Worm (Caenorhabditis elegans) whole organism, L4 larva: Measurements from ENCODE around the gene cec-4.

ENCODE experiments used
- F26F4.8 ChIP-seq: fragments of 200-800 bp; sonication (Bioruptor generic); conservative IDR thresholded peaks from 2 replicates; pipeline ENCODE4 v1.3.6; 2022; ENCODE audit warnings: missing genetic modification characterization, missing compliant biosample characterization
- F49E8.2 ChIP-seq: sonication (generic microtip); optimal IDR thresholded peaks from 2 replicates; lab custom pipeline; 2016; ENCODE audit warnings: missing compliant biosample characterization, mild to moderate bottlenecking, missing genetic modification characterization, borderline replicate concordance
- T20F7.1 ChIP-seq: fragments of 200-800 bp; sonication (Bioruptor generic); optimal IDR thresholded peaks from 2 replicates; lab custom pipeline; 2018; ENCODE audit warnings: mild to moderate bottlenecking, missing genetic modification characterization, missing compliant biosample characterization
- T26A8.4 ChIP-seq: fragments of 200-800 bp; sonication (Bioruptor generic); IDR thresholded peaks from 2 replicates; pipeline ENCODE4 v1.3.6; 2022; ENCODE audit warnings: missing genetic modification characterization, missing compliant biosample characterization
- Y48G9A.11 ChIP-seq: fragments of 200-800 bp; sonication (Bioruptor generic); IDR thresholded peaks from 2 replicates; pipeline ENCODE4 v1.3.6; 2022; ENCODE audit warnings: missing genetic modification reagents, missing genetic modification characterization, missing compliant biosample characterization
- Y5F2A.4 ChIP-seq: fragments of 200-800 bp; sonication (Bioruptor generic); optimal IDR thresholded peaks from 2 replicates; lab custom pipeline; 2018; ENCODE audit warnings: mild to moderate bottlenecking, missing genetic modification characterization, missing compliant biosample characterization
- ZK546.5 ChIP-seq, 2 experiments: sonication (generic microtip); optimal IDR thresholded peaks; 2 replicates each; lab custom pipeline; 2017; ENCODE audit warnings: missing biosample characterization in 2 of 2, missing genetic modification characterization in 2 of 2
- ceh-20 ChIP-seq: fragments of 200-800 bp; sonication (Bioruptor generic); IDR thresholded peaks from 2 replicates; pipeline ENCODE4 v1.3.6; 2022; ENCODE audit warnings: missing genetic modification reagents, missing genetic modification characterization, missing compliant biosample characterization
- ceh-32 ChIP-seq: sonication (generic microtip); optimal IDR thresholded peaks from 2 replicates; lab custom pipeline; 2016; ENCODE audit warnings: mild to moderate bottlenecking, missing genetic modification characterization, missing compliant biosample characterization; ENCODE audit not compliant: poor library complexity
- ceh-62 ChIP-seq: sonication (generic microtip); optimal IDR thresholded peaks from 2 replicates; lab custom pipeline; 2017; ENCODE audit warnings: missing biosample characterization, missing genetic modification characterization
- ces-1 ChIP-seq: fragments of 150-350 bp; sonication (generic microtip); optimal IDR thresholded peaks from 4 replicates; lab custom pipeline; 2014; ENCODE audit warnings: missing biosample characterization, missing genetic modification reagents, missing genetic modification characterization
- daf-16 ChIP-seq, 3 experiments: sonication (generic microtip); optimal IDR thresholded peaks; 2 replicates each; lab custom pipeline; 2016 to 2017; ENCODE audit warnings: missing genetic modification characterization in 3 of 3, missing genetic modification reagents in 3 of 3, mild to moderate bottlenecking in 2 of 3, missing compliant biosample characterization in 2 of 3, missing biosample characterization in 1 of 3, moderate library complexity in 1 of 3
- dmd-8 ChIP-seq: fragments of 200-800 bp; sonication (Bioruptor generic); IDR thresholded peaks from 2 replicates; pipeline ENCODE4 v1.3.6; 2022; ENCODE audit warnings: missing genetic modification characterization, missing compliant biosample characterization
- dve-1 ChIP-seq: sonication (generic microtip); optimal IDR thresholded peaks from 2 replicates; lab custom pipeline; 2017; ENCODE audit warnings: antibody characterized with exemption, mild to moderate bottlenecking, missing genetic modification characterization, missing compliant biosample characterization; ENCODE audit not compliant: insufficient read depth
- fkh-10 ChIP-seq: fragments of 150-350 bp; optimal IDR thresholded peaks from 2 replicates; lab custom pipeline; 2014; ENCODE audit warnings: missing biosample characterization, missing genetic modification reagents, missing genetic modification characterization
- fos-1 ChIP-seq: fragments of 150-350 bp; optimal IDR thresholded peaks from 2 replicates; lab custom pipeline; 2014; ENCODE audit warnings: missing biosample characterization, missing genetic modification characterization
- gei-8 ChIP-seq: fragments of 200-800 bp; sonication (Bioruptor generic); optimal IDR thresholded peaks from 2 replicates; lab custom pipeline; 2018; ENCODE audit warnings: mild to moderate bottlenecking, missing genetic modification characterization, missing compliant biosample characterization
- hif-1 ChIP-seq, 2 experiments: sonication (generic microtip); optimal IDR thresholded peaks; 2 replicates each; lab custom pipeline; 2016 to 2017; ENCODE audit warnings: missing compliant biosample characterization in 2 of 2, missing genetic modification characterization in 2 of 2, missing genetic modification reagents in 2 of 2, missing genotype in 2 of 2, mild to moderate bottlenecking in 1 of 2
- hlh-11 ChIP-seq: fragments of 200-800 bp; sonication (Bioruptor generic); optimal IDR thresholded peaks from 2 replicates; lab custom pipeline; 2018; ENCODE audit warnings: mild to moderate bottlenecking, missing genetic modification characterization, missing compliant biosample characterization
- jun-1 ChIP-seq: fragments of 150-350 bp; optimal IDR thresholded peaks from 2 replicates; lab custom pipeline; 2014; ENCODE audit warnings: missing biosample characterization, missing genetic modification reagents, missing genetic modification characterization
- lim-7 ChIP-seq: fragments of 200-800 bp; sonication (Bioruptor generic); IDR thresholded peaks from 2 replicates; pipeline ENCODE4 v1.3.6; 2022; ENCODE audit warnings: missing genetic modification characterization, missing compliant biosample characterization
- lin-1 ChIP-seq: fragments of 200-800 bp; sonication (Bioruptor generic); IDR thresholded peaks from 2 replicates; pipeline ENCODE4 v1.3.6; 2022; ENCODE audit warnings: missing genetic modification reagents, missing genetic modification characterization, missing compliant biosample characterization
- lin-13 ChIP-seq: fragments of 150-350 bp; optimal IDR thresholded peaks from 2 replicates; lab custom pipeline; 2014; ENCODE audit warnings: missing biosample characterization, missing genetic modification reagents, missing genetic modification characterization
- lin-15B ChIP-seq: fragments of 150-350 bp; sonication (generic microtip); optimal IDR thresholded peaks from 3 replicates; lab custom pipeline; 2014; ENCODE audit warnings: missing biosample characterization, missing genetic modification characterization
- lin-29 ChIP-seq: fragments of 200-800 bp; sonication (Bioruptor generic); IDR thresholded peaks from 2 replicates; pipeline ENCODE4 v1.3.6; 2022; ENCODE audit warnings: missing genetic modification reagents, missing genetic modification characterization, missing compliant biosample characterization
- lin-38 ChIP-seq: fragments of 200-800 bp; sonication (Bioruptor generic); IDR thresholded peaks from 2 replicates; pipeline ENCODE4 v1.3.6; 2022; ENCODE audit warnings: missing genetic modification reagents, missing genetic modification characterization, missing compliant biosample characterization
- lin-39 ChIP-seq: fragments of 150-350 bp; optimal IDR thresholded peaks from 2 replicates; lab custom pipeline; 2014; ENCODE audit warnings: missing biosample characterization, missing genetic modification reagents, missing genetic modification characterization
- madf-9 ChIP-seq: fragments of 200-800 bp; sonication (Bioruptor generic); conservative IDR thresholded peaks from 2 replicates; pipeline ENCODE4 v1.3.6; 2022; ENCODE audit warnings: missing genetic modification reagents, missing genetic modification characterization, missing compliant biosample characterization
- mdt-29 ChIP-seq: fragments of 200-800 bp; sonication (Bioruptor generic); IDR thresholded peaks from 2 replicates; pipeline ENCODE4 v1.3.6; 2022; ENCODE audit warnings: missing genetic modification reagents, missing genetic modification characterization, missing compliant biosample characterization
- nhr-10 ChIP-seq: fragments of 150-350 bp; optimal IDR thresholded peaks from 2 replicates; lab custom pipeline; 2014; ENCODE audit warnings: missing biosample characterization, missing genetic modification characterization
- nhr-102 ChIP-seq: sonication (generic microtip); optimal IDR thresholded peaks from 2 replicates; lab custom pipeline; 2016; ENCODE audit warnings: mild to moderate bottlenecking, missing genetic modification characterization, moderate library complexity, missing compliant biosample characterization
- nhr-237 ChIP-seq: sonication (generic microtip); optimal IDR thresholded peaks from 2 replicates; lab custom pipeline; 2017; ENCODE audit warnings: missing biosample characterization, missing genetic modification characterization
- nhr-25 ChIP-seq: sonication (generic microtip); optimal IDR thresholded peaks from 2 replicates; lab custom pipeline; 2017; ENCODE audit warnings: missing genetic modification characterization, mild to moderate bottlenecking, missing compliant biosample characterization, antibody characterized with exemption, moderate library complexity, borderline replicate concordance; ENCODE audit not compliant: insufficient read depth
- nhr-28 ChIP-seq: fragments of 150-350 bp; optimal IDR thresholded peaks from 2 replicates; lab custom pipeline; 2014; ENCODE audit warnings: missing biosample characterization, missing genetic modification characterization
- nhr-41 ChIP-seq: fragments of 200-800 bp; sonication (Bioruptor generic); IDR thresholded peaks from 2 replicates; pipeline ENCODE4 v1.3.6; 2022; ENCODE audit warnings: missing genetic modification reagents, missing genetic modification characterization, missing compliant biosample characterization
- nhr-42 ChIP-seq: fragments of 200-800 bp; sonication (Bioruptor generic); IDR thresholded peaks from 2 replicates; pipeline ENCODE4 v1.3.6; 2022; ENCODE audit warnings: missing genetic modification characterization, missing compliant biosample characterization
- nhr-48 ChIP-seq: sonication (generic microtip); optimal IDR thresholded peaks from 2 replicates; lab custom pipeline; 2016; ENCODE audit warnings: mild to moderate bottlenecking, missing genetic modification characterization, missing compliant biosample characterization
- nhr-6 ChIP-seq: fragments of 150-350 bp; optimal IDR thresholded peaks from 2 replicates; lab custom pipeline; 2014; ENCODE audit warnings: missing biosample characterization, missing genetic modification characterization
- nhr-76 ChIP-seq: fragments of 150-350 bp; optimal IDR thresholded peaks from 2 replicates; lab custom pipeline; 2014; ENCODE audit warnings: missing biosample characterization, missing genetic modification characterization
- nhr-77 ChIP-seq: fragments of 150-350 bp; optimal IDR thresholded peaks from 2 replicates; lab custom pipeline; 2014; ENCODE audit warnings: missing biosample characterization, missing genetic modification characterization
- php-3 ChIP-seq: fragments of 200-800 bp; sonication (Bioruptor generic); IDR thresholded peaks from 2 replicates; pipeline ENCODE4 v1.3.6; 2022; ENCODE audit warnings: missing genetic modification reagents, missing genetic modification characterization, missing compliant biosample characterization
- set-16 ChIP-seq: fragments of 200-800 bp; sonication (Bioruptor generic); IDR thresholded peaks from 2 replicates; pipeline ENCODE4 v1.3.6; 2022; ENCODE audit warnings: missing genetic modification reagents, missing genetic modification characterization, missing compliant biosample characterization
- snpc-1.2 ChIP-seq: fragments of 200-800 bp; sonication (Bioruptor generic); IDR thresholded peaks from 2 replicates; pipeline ENCODE4 v1.3.6; 2022; ENCODE audit warnings: missing genetic modification reagents, missing genetic modification characterization, missing compliant biosample characterization
- snpc-4 ChIP-seq: fragments of 150-350 bp; optimal IDR thresholded peaks from 2 replicates; lab custom pipeline; 2014; ENCODE audit warnings: missing biosample characterization, missing genetic modification characterization
- spr-3 ChIP-seq: fragments of 200-800 bp; sonication (Bioruptor generic); optimal IDR thresholded peaks from 2 replicates; lab custom pipeline; 2018; ENCODE audit warnings: mild to moderate bottlenecking, missing genetic modification characterization, missing compliant biosample characterization
- tag-97 ChIP-seq: fragments of 200-800 bp; sonication (Bioruptor generic); IDR thresholded peaks from 2 replicates; pipeline ENCODE4 v1.3.6; 2022; ENCODE audit warnings: missing genetic modification characterization, missing compliant biosample characterization
- tra-1 ChIP-seq: fragments of 200-800 bp; sonication (Bioruptor generic); IDR thresholded peaks from 2 replicates; pipeline ENCODE4 v1.3.6; 2022; ENCODE audit warnings: missing genetic modification reagents, missing genetic modification characterization, missing compliant biosample characterization
- unc-130 ChIP-seq: sonication (generic microtip); optimal IDR thresholded peaks from 2 replicates; lab custom pipeline; 2016; ENCODE audit warnings: missing genetic modification reagents, missing genetic modification characterization, missing compliant biosample characterization
- unc-39 ChIP-seq: sonication (generic microtip); optimal IDR thresholded peaks from 2 replicates; lab custom pipeline; 2017; ENCODE audit warnings: missing biosample characterization, missing genetic modification characterization
- zfp-3 ChIP-seq: fragments of 200-800 bp; sonication (Bioruptor generic); conservative IDR thresholded peaks from 2 replicates; pipeline ENCODE4 v1.3.6; 2022; ENCODE audit warnings: missing genetic modification reagents, missing genetic modification characterization, missing compliant biosample characterization
- zip-11 ChIP-seq: fragments of 200-800 bp; sonication (Bioruptor generic); IDR thresholded peaks from 2 replicates; pipeline ENCODE4 v1.3.6; 2022; ENCODE audit warnings: missing genetic modification characterization, missing compliant biosample characterization

The cec-4 gene

ce11 chrIV:7549844-7550243, 25.7 kb upstream of the cec-4 start (continued):
- TF ChIP-seq nhr-41, result peak; percentile 65; the same call in 1 of the 2 replicates
- TF ChIP-seq tag-97 (GFP tag; lab: Robert Waterston, UW), result no peak
- no peak for TF ChIP-seq gei-8 (GFP tag; lab: Kevin White, UChicago)
- peak; percentile 80 for TF ChIP-seq lin-38
- no peak; the same call in 1 of the 2 replicates for TF ChIP-seq php-3 (GFP tag; lab: Robert Waterston, UW)
- TF ChIP-seq set-16 (GFP tag; lab: Robert Waterston, UW), result 0 out of 2 replicates have a peak, but pooled peaks have one; percentile 17
- no peak for TF ChIP-seq unc-39 (tag; lab: Kevin White, UChicago)
- TF ChIP-seq snpc-4 (tag; lab: Kevin White, UChicago), result no peak
- no peak for TF ChIP-seq spr-3 (GFP tag; lab: Kevin White, UChicago)
- TF ChIP-seq Y5F2A.4, result no peak
- TF ChIP-seq T26A8.4 (GFP tag; lab: Robert Waterston, UW), result no peak
- TF ChIP-seq fos-1 (tag; lab: Kevin White, UChicago), result no peak
- TF ChIP-seq mdt-29, result no peak
- no peak for TF ChIP-seq fkh-10 (GFP tag; lab: Kevin White, UChicago)
- TF ChIP-seq nhr-77 (tag; lab: Kevin White, UChicago), result peak; percentile 19
- no peak for TF ChIP-seq jun-1 (tag; lab: Kevin White, UChicago)
- TF ChIP-seq madf-9 (GFP tag; lab: Robert Waterston, UW), result no peak
- no peak for TF ChIP-seq nhr-25
- TF ChIP-seq ceh-62 (tag; lab: Kevin White, UChicago), result no peak
- TF ChIP-seq ceh-20 (GFP tag; lab: Robert Waterston, UW), result no peak
- no peak for TF ChIP-seq daf-16 (GFP tag; optimal IDR thresholded peaks at IDR 0.05; lab: Kevin White, UChicago)
- peak; percentile 83 for TF ChIP-seq daf-16 (tag; optimal IDR thresholded peaks at IDR 0.05; lab: Kevin White, UChicago)
- TF ChIP-seq T20F7.1 (GFP tag; lab: Kevin White, UChicago), result no peak
- no peak for TF ChIP-seq F26F4.8 (GFP tag; lab: Robert Waterston, UW)
- no peak for TF ChIP-seq ces-1
- no peak for TF ChIP-seq zfp-3 (GFP tag; lab: Robert Waterston, UW)
- TF ChIP-seq nhr-6 (tag; lab: Kevin White, UChicago), result no peak
- TF ChIP-seq nhr-237 (tag; lab: Kevin White, UChicago), result no peak
- peak; percentile 20 for TF ChIP-seq nhr-48
- TF ChIP-seq unc-130, result no peak
- no peak for TF ChIP-seq lin-15B (tag; lab: Kevin White, UChicago)
- TF ChIP-seq dve-1 (tag; lab: Kevin White, UChicago), result peak; percentile 61
- TF ChIP-seq hif-1 (tag; optimal IDR thresholded peaks at IDR 0.05; lab: Kevin White, UChicago), result peak in 1 of 2 experiments; percentile 8
- peak; percentile 29 for TF ChIP-seq lin-13
- TF ChIP-seq snpc-1.2, result no peak
- TF ChIP-seq lin-39 (tag; lab: Kevin White, UChicago), result no peak
- no peak for TF ChIP-seq lin-29 (GFP tag; lab: Robert Waterston, UW)
- TF ChIP-seq ZK546.5 (tag; optimal IDR thresholded peaks at IDR 0.05; lab: Kevin White, UChicago), result no peak
- TF ChIP-seq nhr-102 (tag; lab: Kevin White, UChicago), result peak; percentile 25
- TF ChIP-seq nhr-76, result no peak
- no peak for TF ChIP-seq ceh-32 (tag; lab: Kevin White, UChicago)
- no peak for TF ChIP-seq tra-1 (GFP tag; lab: Robert Waterston, UW)
- peak; percentile 60 for TF ChIP-seq lin-1 (GFP tag; lab: Robert Waterston, UW)
- peak; percentile 70 for TF ChIP-seq nhr-28
- no peak for TF ChIP-seq zip-11
- TF ChIP-seq hlh-11, result peak; percentile 79
- no peak for TF ChIP-seq lim-7
- peak; percentile 58; the same call in 1 of the 2 replicates for TF ChIP-seq nhr-42 (GFP tag; lab: Robert Waterston, UW)
- TF ChIP-seq Y48G9A.11 (GFP tag; lab: Robert Waterston, UW), result 0 out of 2 replicates have a peak, but pooled peaks have one; percentile 21
- TF ChIP-seq nhr-10, result no peak
- no peak for TF ChIP-seq dmd-8 (GFP tag; lab: Robert Waterston, UW)
- TF ChIP-seq F49E8.2, result no peak
